Fruit fly (Drosophila melanogaster) ovary, adult (tissue): ENCODE measurements around the gene CG9497.

Experiments
- CG17801 ChIP-seq: fragments of 200-800 bp; optimal IDR thresholded peaks from 2 replicates; lab custom pipeline; 2019; ENCODE audit warnings: missing biosample characterization, mild to moderate bottlenecking, missing genetic modification characterization, moderate library complexity; ENCODE audit not compliant: partially characterized antibody

The CG9497 gene

DNA sequence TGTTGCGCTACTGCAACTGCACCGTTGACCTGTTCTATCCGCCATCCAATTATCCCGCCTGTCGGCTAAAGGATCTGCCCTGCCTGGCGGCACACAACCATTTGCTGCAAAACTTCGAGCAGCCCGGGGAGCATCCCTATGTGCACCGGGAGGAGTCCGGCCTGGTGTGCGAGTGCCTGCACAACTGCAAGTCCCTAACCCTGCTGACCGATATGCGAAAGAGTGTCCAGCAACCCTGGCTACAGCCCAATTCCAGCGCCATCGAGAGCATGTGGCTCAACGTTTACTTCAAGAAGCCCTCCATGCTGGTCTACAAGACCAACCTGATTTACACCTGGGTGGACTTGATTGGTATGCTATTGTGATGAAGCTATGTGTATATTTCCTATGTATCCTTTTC is 7.9 kb upstream of the CG9497 start:
- TF ChIP-seq CG17801: no peak

DNA sequence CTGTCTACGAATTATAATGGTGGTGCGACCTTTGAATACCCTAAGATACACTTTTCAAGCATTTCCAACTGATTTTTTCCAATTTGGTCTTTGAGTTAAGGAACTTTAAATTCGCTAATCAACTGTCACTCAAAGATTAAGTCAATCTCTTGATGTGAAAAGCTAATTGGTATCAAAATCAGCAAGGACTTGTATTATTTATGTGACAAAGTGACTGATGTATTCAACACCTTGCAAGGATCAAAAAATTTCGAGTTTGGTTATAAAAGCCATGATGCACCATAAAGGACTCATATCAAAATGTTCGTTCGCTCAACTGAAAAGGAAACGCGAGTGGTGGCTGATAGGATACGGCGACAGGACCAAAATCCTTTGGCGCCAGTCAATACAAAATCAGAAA is 6.4 kb upstream of the CG9497 start, which contains the start of gene ppk14:
ppk14 (plus strand) TSS at position 301 of the 400 bp plus-strand sequence.
- no peak for TF ChIP-seq CG17801

DNA sequence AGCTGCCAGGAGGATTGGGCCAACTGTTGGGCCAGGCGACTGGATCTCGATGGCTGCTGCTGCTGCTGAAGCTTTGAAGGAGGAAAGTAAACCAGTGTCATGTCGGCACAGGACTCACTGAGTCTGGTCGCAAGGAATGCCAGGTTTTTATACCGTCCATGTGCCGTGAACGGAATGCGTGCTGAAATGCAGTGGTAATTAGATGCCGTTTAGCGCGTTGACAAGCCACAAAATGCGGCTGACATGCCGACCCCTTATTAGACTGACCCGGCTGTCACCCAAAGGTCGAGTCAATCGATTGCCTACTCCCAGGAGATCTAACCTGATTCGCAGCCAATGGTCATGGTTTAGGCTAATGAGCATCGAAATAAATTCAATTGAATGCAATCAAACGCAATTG is 6.0 kb upstream of the CG9497 start, which contains the start of gene ppk7:
ppk7 (minus strand) TSS at position 101 of the 400 bp plus-strand sequence.
- no peak for TF ChIP-seq CG17801

DNA sequence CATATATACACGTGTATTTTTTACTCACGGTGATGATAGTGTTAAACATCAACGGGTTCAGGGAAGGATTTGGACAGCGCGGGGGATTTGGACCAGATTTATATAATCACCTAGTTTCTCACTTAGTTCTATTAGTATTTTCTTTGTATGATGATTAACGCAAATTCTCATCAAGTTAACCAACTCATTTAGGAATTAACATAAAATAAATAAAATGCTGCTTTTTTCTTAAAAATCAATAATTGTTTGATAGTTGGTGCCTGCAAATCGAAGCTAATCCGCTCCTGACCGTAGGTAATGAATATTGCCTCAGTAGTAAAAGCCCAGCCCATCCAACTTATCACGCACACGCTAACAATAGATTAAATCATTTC is 3.6 kb upstream of the CG9497 start:
- peak; percentile 67 for TF ChIP-seq CG17801

DNA sequence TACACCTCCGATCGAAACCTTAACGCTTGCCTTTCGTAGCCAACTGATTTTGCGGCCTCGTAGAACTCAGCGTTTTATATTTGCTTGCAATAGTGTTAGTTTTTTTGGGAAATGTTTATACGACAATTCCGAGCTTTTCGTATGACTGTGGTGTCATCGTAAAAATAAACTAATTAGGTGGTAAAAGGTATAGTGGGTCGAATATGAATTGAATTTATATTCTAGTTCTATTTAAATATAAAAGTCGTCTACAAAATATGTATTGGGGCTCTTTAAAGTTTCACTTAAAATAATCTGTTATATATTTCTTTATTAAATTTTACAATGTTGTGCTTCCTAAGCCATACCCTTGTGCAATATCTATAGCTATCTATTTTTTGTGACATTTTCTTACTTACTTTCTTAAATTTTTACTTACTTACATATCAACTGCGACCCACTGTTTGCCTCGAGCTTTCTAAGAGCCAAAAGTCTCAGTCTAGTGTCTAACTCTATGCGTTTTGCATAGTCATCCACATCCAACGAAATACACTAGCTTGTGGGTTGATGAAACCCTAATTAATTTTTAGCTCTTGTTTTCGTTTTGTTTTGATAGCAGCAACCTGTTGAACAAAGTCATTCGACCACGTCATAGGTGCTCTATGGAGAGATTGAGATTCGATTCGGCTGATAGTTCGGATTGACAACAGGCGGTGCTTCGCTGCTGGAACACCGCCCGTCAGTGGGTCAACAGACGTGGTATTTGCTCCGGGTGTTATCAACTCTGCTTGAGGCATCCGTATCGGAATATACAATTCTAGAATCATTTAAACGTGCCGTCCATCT is 3.0 kb upstream of the CG9497 start, which contains the start of gene CG9498:
CG9498 (minus strand) TSS at position 51 of the 825 bp plus-strand sequence.
- peak; percentile 9 for TF ChIP-seq CG17801

DNA sequence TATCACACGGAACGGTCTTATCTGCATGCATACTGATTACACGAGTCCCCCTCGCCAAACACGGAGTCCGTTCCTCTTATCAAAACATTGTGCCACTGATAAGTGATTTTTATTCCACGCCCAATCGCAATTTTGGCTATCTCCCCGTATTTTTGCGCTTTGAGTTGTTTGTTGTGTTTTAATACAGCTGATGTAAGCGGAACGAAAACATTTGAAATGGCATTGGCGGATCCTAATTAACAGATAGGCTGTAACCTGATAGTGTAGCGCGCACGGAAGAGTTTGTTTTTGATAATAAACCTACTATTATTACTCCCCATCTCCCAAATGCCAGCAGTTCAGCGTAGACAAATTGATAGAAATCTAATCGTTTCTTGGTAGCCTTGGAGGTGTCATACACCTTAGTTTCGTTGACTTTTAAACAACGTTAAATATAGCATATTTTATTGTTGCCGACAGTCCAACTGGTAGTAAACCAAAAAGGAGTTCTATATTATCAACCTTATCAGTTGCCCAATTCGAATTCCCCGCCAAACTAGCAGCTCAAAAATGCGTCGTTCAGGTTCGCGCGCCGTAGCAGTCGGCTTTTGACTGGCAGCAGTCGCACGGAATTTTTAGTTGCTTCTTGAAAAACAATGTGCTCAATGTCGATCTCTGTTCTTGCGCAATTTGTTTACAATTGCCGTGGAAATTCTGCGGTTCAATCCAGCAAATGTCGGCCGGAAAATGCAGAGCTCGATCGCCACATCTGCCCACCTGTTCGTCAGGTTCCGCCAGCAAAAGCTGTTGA is 4.9 kb downstream of the CG9497 start:
- TF ChIP-seq CG17801: no peak

DNA sequence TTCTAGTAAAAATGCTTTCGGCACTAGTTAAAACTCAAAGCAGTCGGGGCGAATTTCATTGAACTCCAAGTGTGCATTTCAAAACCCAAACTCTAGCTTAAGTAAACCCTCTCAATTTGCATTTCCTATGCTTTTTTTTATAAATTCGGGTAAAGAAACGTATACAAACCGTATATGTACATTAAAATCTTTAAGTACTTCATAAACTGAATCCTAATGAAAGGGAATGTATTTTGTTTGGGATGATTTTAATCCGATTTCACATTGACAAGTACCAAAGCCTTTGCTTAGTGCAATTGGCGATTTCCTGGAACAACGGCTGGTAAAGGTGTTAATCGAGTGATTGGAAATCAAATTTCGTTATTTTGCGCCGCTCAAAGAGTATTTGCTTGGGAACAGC is 7.0 kb downstream of the CG9497 start:
- no peak for TF ChIP-seq CG17801

DNA sequence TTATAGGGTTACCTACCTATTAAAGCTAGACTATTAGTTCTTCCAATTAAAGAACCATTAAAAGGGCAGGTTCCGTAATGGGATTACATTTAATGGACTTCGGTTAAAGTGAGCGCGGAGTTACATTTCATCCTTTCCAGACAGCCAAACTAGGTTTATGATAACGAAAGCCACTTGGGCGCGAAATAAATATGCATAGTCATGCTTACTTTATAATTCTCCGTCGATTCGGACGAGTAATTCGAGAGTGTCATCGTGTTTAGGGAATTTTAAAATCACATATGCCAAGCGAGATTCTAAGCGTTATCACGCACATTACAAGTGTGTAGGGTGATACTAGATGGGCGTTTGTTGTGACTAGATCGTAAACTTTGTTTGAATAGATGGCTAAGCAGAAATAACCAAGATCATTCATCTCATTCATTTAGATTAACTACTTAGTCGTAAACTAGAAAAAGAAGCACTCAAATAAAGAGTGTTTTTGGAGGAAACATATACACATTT is 8.0 kb downstream of the CG9497 start:
- no peak for TF ChIP-seq CG17801

DNA sequence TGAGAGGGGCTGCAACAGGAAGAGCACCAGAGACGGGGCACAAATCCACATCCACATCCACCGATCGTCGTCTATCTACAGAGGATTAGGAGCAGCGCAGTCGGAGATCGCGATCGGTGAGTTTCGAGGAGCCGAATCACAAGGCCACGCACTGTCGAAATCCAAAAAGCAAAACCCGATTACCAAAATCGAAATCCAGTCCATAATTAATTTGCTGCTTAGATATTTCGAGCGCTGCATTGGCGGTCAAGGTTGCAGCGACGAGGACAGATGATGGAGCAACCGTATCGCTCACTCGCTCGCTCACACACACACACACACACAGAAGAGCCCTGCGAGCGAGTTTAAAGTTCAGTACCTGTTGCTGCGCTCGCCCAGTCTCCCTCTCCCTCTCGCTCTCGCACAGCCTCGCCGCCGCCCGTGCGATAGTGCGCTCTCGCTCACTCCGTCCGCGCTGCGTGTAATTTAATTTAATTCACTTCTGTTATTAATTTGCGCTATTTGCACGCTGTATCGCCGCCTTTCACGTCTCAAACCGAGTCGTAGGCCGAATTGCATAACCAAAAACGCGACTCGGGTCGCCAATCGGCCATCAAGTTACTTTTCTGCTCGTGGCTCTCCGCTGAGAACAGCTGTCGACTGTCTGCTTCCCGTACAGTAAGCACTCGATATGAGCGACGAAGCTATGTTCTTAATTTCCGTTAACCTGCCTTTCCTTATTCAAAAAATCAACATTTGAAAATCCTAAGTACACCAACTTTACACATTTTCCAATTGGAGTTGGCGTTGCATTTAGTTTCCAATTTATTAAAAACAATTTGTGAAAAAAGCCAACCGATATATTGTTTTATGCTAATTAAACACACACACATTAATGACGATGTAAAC is 9.0 kb downstream of the CG9497 start:
- peak; percentile 28 for TF ChIP-seq CG17801

DNA sequence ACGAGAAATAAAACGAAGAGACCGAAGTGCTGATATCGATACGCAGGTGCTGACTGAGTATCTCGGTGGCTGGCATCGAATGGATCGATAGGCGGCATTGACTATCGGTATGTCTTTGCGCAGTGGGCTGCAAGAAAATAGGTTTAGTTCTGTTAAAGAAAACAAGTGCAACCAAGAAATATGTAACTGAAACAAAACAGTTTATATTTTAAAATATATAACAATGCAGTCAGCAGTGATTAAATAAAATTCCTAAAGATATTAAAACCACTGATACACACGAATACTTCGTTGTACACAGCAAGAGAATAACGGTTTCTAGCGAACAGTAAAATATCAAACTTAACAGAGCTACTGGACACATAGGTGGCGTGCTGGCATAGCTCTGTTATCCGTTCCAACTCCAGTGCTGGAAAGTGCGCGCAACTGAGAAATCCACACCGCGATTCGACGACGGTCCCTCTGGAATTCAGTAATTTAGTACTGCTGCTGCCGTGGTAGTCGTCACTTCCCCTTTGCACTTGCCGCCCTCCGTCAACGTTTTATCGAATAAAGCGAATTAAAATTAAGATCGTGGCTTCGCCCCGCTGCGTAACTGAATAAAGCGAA is 9.8 kb downstream of the CG9497 start, which contains the start of the genes Pez and Cpr:
Pez (minus strand) TSS at position 305 of the 609 bp plus-strand sequence.
Cpr (plus strand) TSS at position 470 of the 609 bp plus-strand sequence.
- TF ChIP-seq CG17801: peak; percentile 42

DNA sequence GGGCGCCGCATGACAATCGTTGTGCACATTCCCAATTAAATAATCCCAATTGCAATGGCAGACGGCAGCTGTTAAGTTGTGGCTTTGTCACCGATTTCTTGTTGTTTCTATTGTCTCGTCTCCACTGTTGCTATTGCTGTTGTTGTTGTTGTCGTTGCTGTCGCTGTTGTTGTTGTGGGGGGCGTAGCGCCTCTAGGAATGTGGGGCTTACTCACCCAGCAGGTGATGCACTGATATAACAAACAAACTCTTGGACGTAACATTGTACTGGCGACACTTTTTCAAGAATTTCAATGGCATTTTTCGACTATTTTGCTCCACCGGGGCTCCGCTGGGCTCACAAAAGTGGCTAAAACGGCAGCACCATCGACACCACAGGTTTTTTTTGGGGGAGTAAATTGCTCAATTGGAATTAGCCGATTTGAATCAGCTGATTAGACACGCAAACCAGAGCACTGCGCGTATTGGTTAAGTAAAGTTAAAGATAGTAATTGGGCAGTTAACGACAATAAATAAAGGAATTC is 10.3 kb downstream of the CG9497 start:
- no peak for TF ChIP-seq CG17801

DNA sequence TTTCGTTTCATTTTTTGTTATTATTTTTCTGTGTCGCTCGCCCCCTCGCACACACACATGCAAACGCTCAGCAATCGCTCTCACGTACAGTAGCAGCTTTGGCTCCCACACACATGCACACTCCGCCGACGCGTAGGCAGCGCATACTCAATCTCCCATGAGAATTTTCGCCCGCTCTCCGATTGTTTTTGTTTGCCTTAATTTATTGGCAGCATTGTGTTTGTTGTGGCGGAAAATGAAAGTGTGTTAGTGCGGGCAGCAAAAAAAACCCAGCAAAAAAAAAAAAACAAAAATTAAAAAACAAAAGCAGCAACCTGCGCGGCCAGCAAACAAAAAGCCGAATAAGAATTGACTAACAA is 23.9 kb downstream of the CG9497 start:
- peak; percentile 89 for TF ChIP-seq CG17801

DNA sequence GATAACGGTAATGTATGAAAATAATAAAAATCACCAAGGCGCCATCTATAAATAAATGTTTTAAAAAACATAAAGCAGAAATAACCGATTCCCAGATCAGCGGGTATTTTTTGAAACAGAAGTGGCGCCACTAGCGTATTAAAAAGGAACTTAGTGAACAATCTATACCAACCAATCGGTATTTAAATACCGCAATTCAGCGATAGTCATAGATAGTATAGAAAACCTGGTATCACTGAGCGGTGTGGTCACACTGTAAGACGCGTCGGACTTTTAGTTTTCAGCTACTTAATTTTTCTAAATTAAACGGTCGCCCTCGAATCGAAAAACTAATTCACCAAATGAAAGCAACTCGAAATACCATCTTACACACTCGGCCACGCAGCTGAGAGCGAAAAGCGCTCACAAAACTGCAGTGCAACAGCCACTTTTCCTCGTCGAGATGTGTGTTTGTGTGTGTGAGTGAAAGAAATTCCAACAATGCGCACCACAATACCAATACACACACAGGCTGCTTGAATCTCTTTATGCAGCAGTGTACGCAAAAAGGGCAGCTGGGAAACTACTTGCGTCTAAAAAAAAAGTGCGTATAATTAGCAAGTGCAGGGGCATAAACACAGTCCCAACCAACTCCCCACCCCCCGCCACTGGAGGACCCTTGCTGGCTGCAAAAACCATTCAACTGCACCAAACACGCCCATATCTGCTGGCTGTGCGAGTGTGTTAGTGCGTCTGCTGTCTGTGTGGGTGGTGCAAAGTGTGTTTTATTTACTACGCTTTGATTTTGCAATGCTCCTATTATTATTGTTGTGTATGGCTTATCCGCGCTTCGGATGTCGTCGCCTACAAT is 24.5 kb downstream of the CG9497 start, which contains the start of gene PDZ-GEF:
PDZ-GEF (plus strand) TSS at position 232 of the 850 bp plus-strand sequence.
- TF ChIP-seq CG17801: no peak

DNA sequence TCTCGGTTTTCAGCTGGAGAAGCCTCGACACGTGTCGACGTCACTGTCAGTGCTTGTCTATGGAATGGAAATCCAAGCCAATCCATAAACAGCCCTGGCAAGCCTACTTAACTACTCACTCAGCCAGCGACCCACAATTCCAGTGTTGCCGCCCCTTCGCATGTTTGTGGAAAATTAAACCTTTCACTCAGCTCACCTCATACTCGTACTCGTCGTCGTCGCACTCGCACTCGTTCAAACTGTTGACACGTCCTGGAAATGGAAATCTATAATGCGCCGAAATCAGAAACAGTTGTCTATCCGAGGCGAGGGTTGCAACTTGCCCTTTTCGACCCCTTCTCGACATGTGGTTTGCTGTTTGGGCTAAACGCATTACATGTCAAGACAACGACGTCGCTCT is 29.2 kb downstream of the CG9497 start:
- no peak for TF ChIP-seq CG17801
